Fruit fly (Drosophila melanogaster): ENCODE data around the gene CG8036.

Gene CG8036

dm6 chr3R:8664699-8665340 is 2.8 kb upstream of the CG8036 start (continued):
- TF ChIP-seq Vsx1 (GFP tag; optimal IDR thresholded peaks at IDR 0.05), result peak; percentile 41
- no peak for TF ChIP-seq Sry-δ (GFP tag; optimal IDR thresholded peaks at IDR 0.05)
- TF ChIP-seq D19A (tag; optimal IDR thresholded peaks at IDR 0.05), result no peak
- peak; percentile 54 for TF ChIP-seq sd (tag; optimal IDR thresholded peaks at IDR 0.05)
- no peak for TF ChIP-seq CG17568 (GFP tag; optimal IDR thresholded peaks at IDR 0.05)
- TF ChIP-seq Hmr (GFP tag; optimal IDR thresholded peaks at IDR 0.05), result no peak
- TF ChIP-seq CG12769 (tag; optimal IDR thresholded peaks at IDR 0.05), result peak; percentile 0
- TF ChIP-seq CG32767 (GFP tag; IDR thresholded peaks at IDR 0.05), result no peak
- peak; percentile 2 for TF ChIP-seq sug (tag; optimal IDR thresholded peaks at IDR 0.05)
- TF ChIP-seq Aef1 (GFP tag; IDR thresholded peaks at IDR 0.05), result no peak
- TF ChIP-seq twi (tag; optimal IDR thresholded peaks at IDR 0.05), result peak; percentile 46

- TF ChIP-seq CG34422 (GFP tag; IDR thresholded peaks at IDR 0.05) (no peak), CG10565 (GFP tag; optimal IDR thresholded peaks at IDR 0.05) (no peak), shn (GFP tag; optimal IDR thresholded peaks at IDR 0.05) (no peak), CG42726 (GFP tag; IDR thresholded peaks at IDR 0.05; ENCODE audit: partially characterized antibody) (peak; percentile 94), disco-r (GFP tag; optimal IDR thresholded peaks at IDR 0.05) (no peak), CG17568 (GFP tag; optimal IDR thresholded peaks at IDR 0.05) (no peak), CG1529 (GFP tag; optimal IDR thresholded peaks at IDR 0.05) (no peak), btn (GFP tag; optimal IDR thresholded peaks at IDR 0.05) (no peak), Ptx1 (GFP tag; IDR thresholded peaks at IDR 0.05) (no peak), CG30431 (GFP tag; optimal IDR thresholded peaks at IDR 0.05) (no peak), exex (tag; optimal IDR thresholded peaks at IDR 0.05) (peak; percentile 93), zfh2 (GFP tag; optimal IDR thresholded peaks at IDR 0.05) (no peak), CkIIα-i1 (GFP tag; IDR thresholded peaks at IDR 0.05) (no peak), Sin3A (optimal IDR thresholded peaks at IDR 0.05) (no peak), slp2 (GFP tag; optimal IDR thresholded peaks at IDR 0.05) (no peak), z (GFP tag; IDR thresholded peaks at IDR 0.05) (no peak), Lhr (GFP tag; optimal IDR thresholded peaks at IDR 0.05) (no peak), CG16813 (GFP tag; IDR thresholded peaks at IDR 0.05; ENCODE audit: partially characterized antibody) (peak; percentile 48), Camta (GFP tag; optimal IDR thresholded peaks at IDR 0.05) (no peak), CG12744 (GFP tag; optimal IDR thresholded peaks at IDR 0.05) (no peak), CG17328 (GFP tag; IDR thresholded peaks at IDR 0.05) (no peak), CG6254 (GFP tag; optimal IDR thresholded peaks at IDR 0.05) (no peak), CG8478 (optimal IDR thresholded peaks at IDR 0.05) (no peak), CG18476 (GFP tag; optimal IDR thresholded peaks at IDR 0.05) (no peak), HmgD (GFP tag; optimal IDR thresholded peaks at IDR 0.05) (no peak), fd64A (GFP tag; optimal IDR thresholded peaks at IDR 0.05) (no peak), sna (GFP tag; IDR thresholded peaks at IDR 0.05; ENCODE audit: partially characterized antibody) (peak; percentile 44; the same call in 1 of the 2 replicates), vnd (GFP tag; IDR thresholded peaks at IDR 0.05; ENCODE audit: partially characterized antibody) (peak; percentile 35), Bgb (GFP tag; IDR thresholded peaks at IDR 0.05; ENCODE audit: partially characterized antibody) (peak; percentile 70), nerfin-2 (GFP tag; IDR thresholded peaks at IDR 0.05; ENCODE audit: partially characterized antibody) (peak; percentile 75), CG12071 (GFP tag; optimal IDR thresholded peaks at IDR 0.05) (no peak), knrl (GFP tag; IDR thresholded peaks at IDR 0.05; ENCODE audit: partially characterized antibody) (peak; percentile 36), ro (GFP tag; IDR thresholded peaks at IDR 0.05) (no peak), CG17385 (GFP tag; optimal IDR thresholded peaks at IDR 0.05) (peak; percentile 2), lab (GFP tag; optimal IDR thresholded peaks at IDR 0.05) (no peak), phol (tag; optimal IDR thresholded peaks at IDR 0.05) (no peak), jing (GFP tag; optimal IDR thresholded peaks at IDR 0.05) (no peak)
These were observed 572 bp downstream of the CG8036 start for dm6 chr3R:8668024-8668856.

All from whole organism, embryonic.